Worm (Caenorhabditis elegans) whole organism, late embryonic: ENCODE results near the gene mrp-1.

Experiments used
- ceh-14 ChIP-seq: sonication (generic microtip); optimal IDR thresholded peaks from 2 replicates; lab custom pipeline; 2016; ENCODE audit warnings: missing genotype, missing genetic modification characterization, missing compliant biosample characterization
- ceh-31 ChIP-seq: sonication (generic microtip); optimal IDR thresholded peaks from 2 replicates; lab custom pipeline; 2016; ENCODE audit warnings: missing genetic modification characterization, missing compliant biosample characterization
- hlh-15 ChIP-seq: sonication (generic microtip); optimal IDR thresholded peaks from 2 replicates; lab custom pipeline; 2016; ENCODE audit warnings: missing genetic modification characterization, missing compliant biosample characterization
- nfya-1 ChIP-seq: sonication (generic microtip); optimal IDR thresholded peaks from 2 replicates; lab custom pipeline; 2017; ENCODE audit warnings: missing genetic modification characterization, mild to moderate bottlenecking, missing compliant biosample characterization, antibody characterized with exemption, moderate library complexity
- nhr-11 ChIP-seq: fragments of 150-350 bp; optimal IDR thresholded peaks from 2 replicates; lab custom pipeline; 2014; ENCODE audit warnings: missing biosample characterization, missing genetic modification characterization
- npax-4 ChIP-seq: sonication (generic microtip); optimal IDR thresholded peaks from 2 replicates; lab custom pipeline; 2016; ENCODE audit warnings: missing genetic modification characterization, missing compliant biosample characterization
- odd-2 ChIP-seq: sonication (generic microtip); optimal IDR thresholded peaks from 2 replicates; lab custom pipeline; 2017; ENCODE audit warnings: antibody characterized with exemption, mild to moderate bottlenecking, missing genetic modification characterization, missing compliant biosample characterization
- pha-4 ChIP-seq: fragments of 150-350 bp; optimal IDR thresholded peaks from 2 replicates; lab custom pipeline; 2018; ENCODE audit warnings: missing biosample characterization, missing genetic modification reagents, missing genetic modification characterization
- pqm-1 ChIP-seq: sonication (generic microtip); optimal IDR thresholded peaks from 2 replicates; lab custom pipeline; 2016; ENCODE audit warnings: missing genetic modification characterization, missing compliant biosample characterization
- ttx-3 ChIP-seq: sonication (generic microtip); optimal IDR thresholded peaks from 2 replicates; lab custom pipeline; 2016; ENCODE audit warnings: missing genetic modification reagents, missing genetic modification characterization, missing compliant biosample characterization
- unc-3 ChIP-seq, 2 experiments: fragments of 200-800 bp in 1 of 2; sonication (Bioruptor generic) in 1 of 2; sonication (generic microtip) in 1 of 2; conservative IDR thresholded peaks in 1 of 2; optimal IDR thresholded peaks in 1 of 2; 2 replicates each; pipeline versions ENCODE4 v1.3.6 to Lab custom; 2016 to 2022; ENCODE audit warnings: missing compliant biosample characterization in 2 of 2, missing genetic modification characterization in 2 of 2, missing genetic modification reagents in 1 of 2

DNA sequence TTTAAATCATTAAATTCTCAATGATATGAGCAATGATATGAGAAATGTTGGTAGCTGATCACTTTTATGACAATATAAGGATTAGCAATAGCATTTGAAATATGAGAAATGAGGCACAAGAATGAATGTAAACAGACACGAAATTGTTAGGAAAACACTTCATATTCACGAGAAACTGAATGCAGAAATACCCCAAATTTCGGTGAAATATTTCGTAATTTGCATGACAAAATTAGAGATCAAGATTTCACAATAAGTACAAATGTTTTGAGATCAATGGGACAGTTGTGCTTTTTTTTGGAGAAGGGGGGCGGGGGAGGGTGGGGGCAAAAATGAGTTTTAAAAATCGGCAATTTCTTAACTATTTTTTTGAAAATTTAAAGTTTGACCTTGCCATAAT lies 51.3 kb downstream of the mrp-1 start:
- TF ChIP-seq nhr-11 (tag; lab: Kevin White, UChicago) = no peak
- no peak for TF ChIP-seq npax-4 (tag; lab: Kevin White, UChicago)
- TF ChIP-seq nfya-1 = no peak
- no peak for TF ChIP-seq pha-4 (tag; lab: Kevin White, UChicago)
- no peak for TF ChIP-seq hlh-15 (tag; lab: Kevin White, UChicago)
- no peak for TF ChIP-seq unc-3 (GFP tag; conservative IDR thresholded peaks at IDR 0.05; lab: Robert Waterston, UW)
- no peak for TF ChIP-seq unc-3 (tag; optimal IDR thresholded peaks at IDR 0.05; lab: Kevin White, UChicago)
- no peak for TF ChIP-seq odd-2
- TF ChIP-seq ttx-3 (tag; lab: Kevin White, UChicago) = no peak
- TF ChIP-seq pqm-1 (tag; lab: Kevin White, UChicago) = no peak
- TF ChIP-seq ceh-31 (tag; lab: Kevin White, UChicago) = no peak
- TF ChIP-seq ceh-14 (tag; lab: Kevin White, UChicago) = no peak
